Fruit fly (Drosophila melanogaster): ENCODE results near the gene Cp38.

DNA sequence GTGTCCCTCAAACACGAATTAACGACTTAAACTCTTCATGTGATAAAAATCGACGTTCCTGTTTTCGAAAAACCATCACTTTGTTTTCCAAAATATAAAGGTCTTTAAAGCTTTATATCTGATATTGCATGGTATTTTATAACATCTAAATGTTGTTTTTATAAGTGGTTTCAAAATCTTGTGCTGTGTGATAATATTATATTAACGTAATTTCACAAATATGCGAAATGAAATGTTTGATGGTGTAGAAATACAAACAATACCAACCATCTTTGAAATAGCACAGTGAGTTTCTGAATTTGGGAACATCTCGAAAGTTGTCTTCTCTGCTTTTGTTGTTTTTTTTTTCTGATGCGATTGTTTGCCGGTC is 9.3 kb downstream of the Cp38 start:
- TF ChIP-seq ERR (GFP tag; optimal IDR thresholded peaks at IDR 0.05) (no peak), her (GFP tag; optimal IDR thresholded peaks at IDR 0.05) (no peak), CG12942 (GFP tag; optimal IDR thresholded peaks at IDR 0.05) (no peak), CG2116 (GFP tag; optimal IDR thresholded peaks at IDR 0.05) (no peak), Kr (GFP tag; optimal IDR thresholded peaks at IDR 0.05) (no peak), disco-r (GFP tag; optimal IDR thresholded peaks at IDR 0.05) (no peak), CG14965 (GFP tag; optimal IDR thresholded peaks at IDR 0.05; ENCODE audit: borderline replicate concordance) (no peak), peb (GFP tag; IDR thresholded peaks at IDR 0.05) (no peak)
